Worm (Caenorhabditis elegans) whole organism, young adult: Measurements from ENCODE around the gene K01A11.3.

Source experiments
- F33H1.4 ChIP-seq: fragments of 200-800 bp; sonication (Bioruptor generic); IDR thresholded peaks from 2 replicates; pipeline ENCODE4 v1.3.6; 2022; ENCODE audit warnings: missing genetic modification reagents, missing genetic modification characterization, missing compliant biosample characterization
- F52B5.7 ChIP-seq: sonication (generic microtip); optimal IDR thresholded peaks from 2 replicates; lab custom pipeline; 2016; ENCODE audit warnings: mild to moderate bottlenecking, missing genetic modification characterization, missing compliant biosample characterization
- aptf-2 ChIP-seq: fragments of 200-800 bp; sonication (Bioruptor generic); conservative IDR thresholded peaks from 2 replicates; pipeline ENCODE4 v1.3.6; 2022; ENCODE audit warnings: missing genetic modification reagents, missing genetic modification characterization, missing compliant biosample characterization
- attf-5 ChIP-seq: fragments of 200-800 bp; sonication (Bioruptor generic); optimal IDR thresholded peaks from 2 replicates; lab custom pipeline; 2018; ENCODE audit warnings: mild to moderate bottlenecking, missing genetic modification characterization, missing compliant biosample characterization
- lin-35 ChIP-seq, 3 experiments: fragments of 150-350 bp in 2 of 3; sonication (generic microtip) in 1 of 3; optimal IDR thresholded peaks; 2 replicates each; lab custom pipeline; 2014 to 2018; ENCODE audit warnings: missing biosample characterization in 3 of 3, missing genetic modification characterization in 3 of 3, missing genetic modification reagents in 3 of 3
- mel-28 ChIP-seq: sonication (generic microtip); optimal IDR thresholded peaks from 2 replicates; lab custom pipeline; 2016; ENCODE audit warnings: borderline replicate concordance, mild to moderate bottlenecking, missing genetic modification characterization, missing compliant biosample characterization
- mxl-1 ChIP-seq: sonication (generic microtip); optimal IDR thresholded peaks from 2 replicates; lab custom pipeline; 2016; ENCODE audit warnings: missing genetic modification characterization, missing compliant biosample characterization
- snpc-3.4 ChIP-seq: sonication (generic microtip); optimal IDR thresholded peaks from 2 replicates; lab custom pipeline; 2017; ENCODE audit warnings: missing genetic modification characterization, mild to moderate bottlenecking, missing compliant biosample characterization, antibody characterized with exemption, moderate library complexity, missing genotype, missing genetic modification reagents
- unc-130 ChIP-seq: sonication (generic microtip); optimal IDR thresholded peaks from 2 replicates; lab custom pipeline; 2016; ENCODE audit warnings: missing genetic modification reagents, missing genetic modification characterization, missing compliant biosample characterization
- unc-62 ChIP-seq: fragments of 150-350 bp; optimal IDR thresholded peaks from 2 replicates; lab custom pipeline; 2014; ENCODE audit warnings: missing biosample characterization, missing genetic modification reagents, missing genetic modification characterization

DNA sequence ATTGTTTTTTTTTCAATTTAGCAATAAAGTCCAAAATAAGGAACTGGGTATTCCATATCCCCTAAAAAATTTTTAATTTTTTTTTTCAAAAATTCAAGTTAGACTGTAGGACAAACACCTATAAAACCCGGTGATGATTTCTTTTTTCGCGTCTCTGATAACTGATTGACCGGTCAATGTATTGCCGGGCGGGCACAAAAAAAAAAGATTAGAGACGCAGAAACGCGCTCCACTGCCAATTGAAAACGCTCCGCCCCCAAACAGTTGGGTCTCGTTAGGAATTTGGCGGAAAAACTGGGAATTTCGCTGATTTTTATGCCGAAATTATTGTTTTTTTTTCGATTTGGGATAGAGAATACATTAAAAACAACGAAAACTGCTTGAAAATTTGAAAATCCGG lies 16.0 kb upstream of the K01A11.3 start:
- no peak for TF ChIP-seq attf-5 (GFP tag; lab: Kevin White, UChicago)
- TF ChIP-seq F52B5.7 (tag; lab: Kevin White, UChicago), result no peak
- TF ChIP-seq mxl-1 (tag; lab: Kevin White, UChicago), result no peak
- no peak for TF ChIP-seq mel-28
- no peak for TF ChIP-seq aptf-2 (GFP tag; lab: Robert Waterston, UW)
- no peak for TF ChIP-seq F33H1.4 (GFP tag; lab: Robert Waterston, UW)
- no peak for TF ChIP-seq unc-130 (GFP tag; lab: Kevin White, UChicago)
- no peak for TF ChIP-seq unc-62 (GFP tag; lab: Kevin White, UChicago)
- TF ChIP-seq snpc-3.4, result no peak
- no peak for TF ChIP-seq lin-35 (GFP tag; optimal IDR thresholded peaks at IDR 0.05; lab: Kevin White, UChicago)
